Worm (Caenorhabditis elegans): ENCODE measurements around the gene F40H3.2.

F40H3.2 gene

ce11 chrII:6202910-6203309 lies 29.5 kb downstream of the F40H3.2 start, which contains the start of gene C30B5.17:
C30B5.17 (minus strand) TSS chrII:6203010.
- no peak for TF ChIP-seq ces-1 (GFP tag; optimal IDR thresholded peaks at IDR 0.05)
- no peak for TF ChIP-seq ceh-39 (tag; optimal IDR thresholded peaks at IDR 0.05)
- TF ChIP-seq nhr-28 (tag; optimal IDR thresholded peaks at IDR 0.05), result no peak
- TF ChIP-seq ceh-43 (GFP tag; optimal IDR thresholded peaks at IDR 0.05), result no peak
- no peak for TF ChIP-seq flh-1 (GFP tag; optimal IDR thresholded peaks at IDR 0.05)
- no peak for TF ChIP-seq drap-1 (GFP tag; optimal IDR thresholded peaks at IDR 0.05)
- no peak for TF ChIP-seq elt-3 (tag; optimal IDR thresholded peaks at IDR 0.05)
- TF ChIP-seq nhr-76 (tag; optimal IDR thresholded peaks at IDR 0.05), result no peak
- TF ChIP-seq sptf-1 (tag; optimal IDR thresholded peaks at IDR 0.05), result no peak
- no peak for TF ChIP-seq nhr-237 (tag; optimal IDR thresholded peaks at IDR 0.05)
- no peak for TF ChIP-seq pha-4 (tag; optimal IDR thresholded peaks at IDR 0.05)
- no peak for TF ChIP-seq ztf-11 (tag; optimal IDR thresholded peaks at IDR 0.05)
- no peak for TF ChIP-seq bed-3 (GFP tag; optimal IDR thresholded peaks at IDR 0.05)
- no peak for TF ChIP-seq hlh-1 (tag; optimal IDR thresholded peaks at IDR 0.05)
- TF ChIP-seq nhr-12 (tag; optimal IDR thresholded peaks at IDR 0.05), result no peak
- TF ChIP-seq tbx-8 (GFP tag; optimal IDR thresholded peaks at IDR 0.05), result no peak
- no peak for TF ChIP-seq unc-120 (tag; optimal IDR thresholded peaks at IDR 0.05; ENCODE audit: poor library complexity, severe bottlenecking)
- TF ChIP-seq nhr-2 (tag; optimal IDR thresholded peaks at IDR 0.05), result no peak

- TF ChIP-seq ham-2 (GFP tag; optimal IDR thresholded peaks at IDR 0.05) (no peak), sem-2 (GFP tag; optimal IDR thresholded peaks at IDR 0.05) (no peak), unc-62 (GFP tag; optimal IDR thresholded peaks at IDR 0.05) (no peak), elt-1 (tag; optimal IDR thresholded peaks at IDR 0.05; ENCODE audit: borderline replicate concordance, insufficient read depth) (no peak)
These were observed 33.8 kb downstream of the F40H3.2 start for ce11 chrII:6207252-6207651.

ce11 chrII:6208116-6208515 lies 34.7 kb downstream of the F40H3.2 start, which contains the start of gene daf-37:
daf-37 (minus strand) TSS chrII:6208216.
- TF ChIP-seq ces-1 (GFP tag; optimal IDR thresholded peaks at IDR 0.05) (no peak), cnd-1 (tag; optimal IDR thresholded peaks at IDR 0.05) (no peak), bed-3 (GFP tag; optimal IDR thresholded peaks at IDR 0.05) (no peak), drap-1 (GFP tag; optimal IDR thresholded peaks at IDR 0.05) (no peak), lsy-2 (tag; optimal IDR thresholded peaks at IDR 0.05) (no peak)

- TF ChIP-seq elt-3 (tag; optimal IDR thresholded peaks at IDR 0.05) (no peak), nhr-28 (tag; optimal IDR thresholded peaks at IDR 0.05) (no peak), cnd-1 (tag; optimal IDR thresholded peaks at IDR 0.05) (no peak), snpc-4 (tag; optimal IDR thresholded peaks at IDR 0.05) (no peak), tbx-8 (GFP tag; optimal IDR thresholded peaks at IDR 0.05) (no peak), mls-2 (tag; optimal IDR thresholded peaks at IDR 0.05) (no peak), ztf-11 (tag; optimal IDR thresholded peaks at IDR 0.05) (no peak), drap-1 (GFP tag; optimal IDR thresholded peaks at IDR 0.05) (no peak), M03D4.4 (tag; optimal IDR thresholded peaks at IDR 0.05) (no peak), pha-4 (tag; optimal IDR thresholded peaks at IDR 0.05) (no peak), ceh-83 (GFP tag; optimal IDR thresholded peaks at IDR 0.05) (no peak), unc-39 (tag; optimal IDR thresholded peaks at IDR 0.05) (no peak)
These were observed 45.9 kb downstream of the F40H3.2 start, which contains the start of gene mks-2 for ce11 chrII:6219346-6219745. mks-2 (minus strand) TSS chrII:6219446.

- TF ChIP-seq sem-2 (GFP tag; optimal IDR thresholded peaks at IDR 0.05) (no peak), ceh-43 (GFP tag; optimal IDR thresholded peaks at IDR 0.05) (no peak), nhr-2 (tag; optimal IDR thresholded peaks at IDR 0.05) (no peak), ham-2 (GFP tag; optimal IDR thresholded peaks at IDR 0.05) (no peak), nhr-12 (tag; optimal IDR thresholded peaks at IDR 0.05) (no peak), hlh-1 (tag; optimal IDR thresholded peaks at IDR 0.05) (no peak), flh-1 (GFP tag; optimal IDR thresholded peaks at IDR 0.05) (no peak), snpc-4 (tag; optimal IDR thresholded peaks at IDR 0.05) (no peak), elt-1 (tag; optimal IDR thresholded peaks at IDR 0.05; ENCODE audit: borderline replicate concordance, insufficient read depth) (no peak), lsy-2 (tag; optimal IDR thresholded peaks at IDR 0.05) (no peak), lin-32 (GFP tag; optimal IDR thresholded peaks at IDR 0.05) (no peak), unc-62 (GFP tag; optimal IDR thresholded peaks at IDR 0.05) (no peak), tbx-8 (GFP tag; optimal IDR thresholded peaks at IDR 0.05) (no peak), drap-1 (GFP tag; optimal IDR thresholded peaks at IDR 0.05) (no peak), nhr-28 (tag; optimal IDR thresholded peaks at IDR 0.05) (no peak), nhr-76 (tag; optimal IDR thresholded peaks at IDR 0.05) (no peak), M03D4.4 (tag; optimal IDR thresholded peaks at IDR 0.05) (no peak)
These were observed 48.0 kb downstream of the F40H3.2 start for ce11 chrII:6221470-6221869.
